Fruit fly (Drosophila melanogaster): Measurements from ENCODE around the gene CG13771.

The CG13771 gene

DNA sequence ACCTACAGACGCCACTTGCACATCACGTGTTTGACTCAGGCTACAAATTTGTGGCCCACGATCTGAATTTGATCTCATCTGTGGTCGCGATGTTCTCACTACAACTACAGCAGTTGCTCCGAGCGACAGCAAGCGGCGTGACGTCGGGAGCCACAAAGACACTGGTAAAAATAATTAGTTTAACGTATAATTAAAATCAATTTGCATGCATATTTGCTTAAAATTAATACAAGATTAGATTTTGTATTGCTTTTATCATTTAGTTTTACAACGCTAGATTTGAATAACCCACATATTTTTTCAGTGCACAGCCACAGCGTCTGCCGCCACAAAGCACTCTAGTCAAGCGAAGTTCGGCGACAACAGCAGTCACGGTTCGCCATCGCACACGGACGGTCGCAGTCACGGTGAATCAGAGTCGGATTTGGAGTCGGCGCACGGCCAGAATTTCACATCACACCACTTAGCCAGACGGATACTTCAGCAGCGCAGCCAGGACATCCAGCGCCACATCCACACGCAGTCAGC is 50.9 kb downstream of the CG13771 start (continued):
- TF ChIP-seq CG10565 (GFP tag; optimal IDR thresholded peaks at IDR 0.05), result peak; percentile 99
- TF ChIP-seq kay (GFP tag; optimal IDR thresholded peaks at IDR 0.05), result peak; percentile 100
- TF ChIP-seq CG16815 (GFP tag; optimal IDR thresholded peaks at IDR 0.05), result peak; percentile 100
- peak; percentile 100 for TF ChIP-seq CG9727 (GFP tag; optimal IDR thresholded peaks at IDR 0.05)
- peak; percentile 100 for TF ChIP-seq CG7987 (GFP tag; optimal IDR thresholded peaks at IDR 0.05)
- peak; percentile 100 for TF ChIP-seq CG8388 (GFP tag; optimal IDR thresholded peaks at IDR 0.05)
- TF ChIP-seq Ptx1 (GFP tag; IDR thresholded peaks at IDR 0.05), result peak; percentile 100
- peak; percentile 98 for TF ChIP-seq Ets97D (GFP tag; optimal IDR thresholded peaks at IDR 0.05)
- peak; percentile 100 for TF ChIP-seq CG1647 (GFP tag; optimal IDR thresholded peaks at IDR 0.05)
- peak; percentile 100 for TF ChIP-seq sens-2 (GFP tag; IDR thresholded peaks at IDR 0.05)
- TF ChIP-seq nmo (GFP tag; optimal IDR thresholded peaks at IDR 0.05), result peak; percentile 100
- peak; percentile 100 for TF ChIP-seq onecut (GFP tag; IDR thresholded peaks at IDR 0.05)
- TF ChIP-seq Deaf1 (tag; optimal IDR thresholded peaks at IDR 0.05), result peak; percentile 96
- TF ChIP-seq mld (GFP tag; IDR thresholded peaks at IDR 0.05; ENCODE audit: partially characterized antibody), result no peak
- peak; percentile 100 for TF ChIP-seq corto (GFP tag; optimal IDR thresholded peaks at IDR 0.05)
- peak; percentile 100 for TF ChIP-seq Lhr (GFP tag; optimal IDR thresholded peaks at IDR 0.05)
- peak; percentile 100 for TF ChIP-seq Poxn (GFP tag; IDR thresholded peaks at IDR 0.05)
- TF ChIP-seq E2f2 (GFP tag; IDR thresholded peaks at IDR 0.05), result peak; percentile 99
- peak; percentile 100 for TF ChIP-seq CG14667 (GFP tag; IDR thresholded peaks at IDR 0.05)
- TF ChIP-seq so (GFP tag; IDR thresholded peaks at IDR 0.05), result peak; percentile 100
- peak; percentile 100 for TF ChIP-seq cato (GFP tag; optimal IDR thresholded peaks at IDR 0.05; ENCODE audit: borderline replicate concordance)
- peak; percentile 54 for TF ChIP-seq gfzf (GFP tag; optimal IDR thresholded peaks at IDR 0.05)
- TF ChIP-seq dmrt11E (tag; optimal IDR thresholded peaks at IDR 0.05), result peak; percentile 100
- no peak for TF ChIP-seq hkb (optimal IDR thresholded peaks at IDR 0.05)
- peak; percentile 100 for TF ChIP-seq hkb (GFP tag; IDR thresholded peaks at IDR 0.05)
- TF ChIP-seq pan (optimal IDR thresholded peaks at IDR 0.05), result no peak
- TF ChIP-seq pan (GFP tag; optimal IDR thresholded peaks at IDR 0.05 in 1 of 2, IDR thresholded peaks at IDR 0.05 in 1 of 2), result peak in 1 of 2 experiments; percentile 100
- TF ChIP-seq Six4 (GFP tag; optimal IDR thresholded peaks at IDR 0.05), result peak; percentile 100
- peak; percentile 100 for TF ChIP-seq disco-r (GFP tag; optimal IDR thresholded peaks at IDR 0.05)
- TF ChIP-seq CG11398 (GFP tag; optimal IDR thresholded peaks at IDR 0.05), result peak; percentile 100
- TF ChIP-seq ATbp (GFP tag; optimal IDR thresholded peaks at IDR 0.05), result peak; percentile 100
- TF ChIP-seq CG18599 (GFP tag; optimal IDR thresholded peaks at IDR 0.05), result peak; percentile 100
- peak; percentile 100 for TF ChIP-seq crc (GFP tag; optimal IDR thresholded peaks at IDR 0.05)
- TF ChIP-seq Dbx (GFP tag; IDR thresholded peaks at IDR 0.05), result peak; percentile 100
- peak; percentile 100 for TF ChIP-seq YL-1 (GFP tag; optimal IDR thresholded peaks at IDR 0.05)
- TF ChIP-seq ato (GFP tag; IDR thresholded peaks at IDR 0.05; ENCODE audit: partially characterized antibody), result peak; percentile 70; the same call in 1 of the 2 replicates
